Worm (Caenorhabditis elegans): ENCODE data around the gene T05B11.4.

ce11 chrV:7754557-7754956 is at the start of gene T05B11.4:
- no peak for TF ChIP-seq unc-130 (GFP tag; optimal IDR thresholded peaks at IDR 0.05)
- TF ChIP-seq ama-1 (optimal IDR thresholded peaks at IDR 0.05): no peak
- TF ChIP-seq ama-1 (GFP tag; optimal IDR thresholded peaks at IDR 0.05): no peak
- no peak for TF ChIP-seq unc-62 (GFP tag; optimal IDR thresholded peaks at IDR 0.05)

Data from whole organism, young adult.